Fruit fly (Drosophila melanogaster): ENCODE measurements around the gene CG6333.

CG6333 gene

DNA sequence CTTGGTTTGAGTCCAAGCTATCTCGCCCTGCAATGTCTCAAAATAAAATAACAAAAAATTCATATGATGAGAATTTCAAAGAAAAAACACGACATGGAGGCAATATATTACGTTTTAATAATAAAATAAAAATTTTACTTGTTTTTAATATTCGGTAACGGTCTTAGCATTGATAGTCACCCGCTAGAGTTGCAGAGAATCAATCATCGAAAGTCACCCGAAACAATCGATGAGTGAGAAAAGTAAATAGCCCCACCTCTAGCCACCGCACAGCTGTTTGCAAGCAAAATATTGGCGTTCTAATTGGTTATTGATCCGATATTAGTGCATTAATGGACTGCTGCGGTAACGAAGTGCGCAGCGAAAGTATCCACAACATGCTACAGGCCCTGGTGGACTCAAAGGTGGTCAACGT lies 10.0 kb downstream of the CG6333 start, which contains the start of gene CG34250 (continued):
- peak; percentile 14 for TF ChIP-seq zfh2 (GFP tag; optimal IDR thresholded peaks at IDR 0.05)
- TF ChIP-seq z (GFP tag; IDR thresholded peaks at IDR 0.05), result no peak
- TF ChIP-seq CG8765 (GFP tag; IDR thresholded peaks at IDR 0.05), result no peak
- TF ChIP-seq Hr51 (GFP tag; optimal IDR thresholded peaks at IDR 0.05), result peak; percentile 35 to 55
- 0 out of 2 replicates have a peak, but pooled peaks have one; percentile 33 for TF ChIP-seq CG42726 (GFP tag; IDR thresholded peaks at IDR 0.05; ENCODE audit: partially characterized antibody)
- peak; percentile 15 for TF ChIP-seq Fer3 (tag; optimal IDR thresholded peaks at IDR 0.05)
- TF ChIP-seq kni (GFP tag; optimal IDR thresholded peaks at IDR 0.05), result no peak
- no peak for TF ChIP-seq fd64A (GFP tag; optimal IDR thresholded peaks at IDR 0.05)
- TF ChIP-seq PHDP (tag; optimal IDR thresholded peaks at IDR 0.05), result peak; percentile 26
- TF ChIP-seq CG2678 (tag; optimal IDR thresholded peaks at IDR 0.05), result peak; percentile 15
- TF ChIP-seq sob (GFP tag; IDR thresholded peaks at IDR 0.05), result peak; percentile 62; the same call in 1 of the 2 replicates
- no peak for TF ChIP-seq CG4820 (GFP tag; optimal IDR thresholded peaks at IDR 0.05)
- TF ChIP-seq Adf1 (GFP tag; IDR thresholded peaks at IDR 0.05), result no peak
- TF ChIP-seq Lim3 (GFP tag; IDR thresholded peaks at IDR 0.05), result no peak
- TF ChIP-seq Dbx (GFP tag; IDR thresholded peaks at IDR 0.05), result no peak; the same call in 2 of the 3 replicates
- no peak for TF ChIP-seq CG12219 (GFP tag; optimal IDR thresholded peaks at IDR 0.05)
- no peak for TF ChIP-seq H15 (GFP tag; IDR thresholded peaks at IDR 0.05)
- peak; percentile 37 for TF ChIP-seq CG4854 (GFP tag; optimal IDR thresholded peaks at IDR 0.05)
- TF ChIP-seq kah (GFP tag; optimal IDR thresholded peaks at IDR 0.05), result no peak
- peak; percentile 28; the same call in 1 of the 2 replicates for TF ChIP-seq CG2129 (GFP tag; IDR thresholded peaks at IDR 0.05; ENCODE audit: partially characterized antibody)
- peak; percentile 51 for TF ChIP-seq CG32532 (GFP tag; IDR thresholded peaks at IDR 0.05)
- peak; percentile 28 for TF ChIP-seq CG3838 (GFP tag; optimal IDR thresholded peaks at IDR 0.05)
- TF ChIP-seq maf-S (GFP tag; optimal IDR thresholded peaks at IDR 0.05), result peak; percentile 5
- TF ChIP-seq CG4730 (GFP tag; IDR thresholded peaks at IDR 0.05), result no peak
- TF ChIP-seq tx (GFP tag; optimal IDR thresholded peaks at IDR 0.05), result no peak
- TF ChIP-seq pnt (GFP tag; optimal IDR thresholded peaks at IDR 0.05), result no peak
- TF ChIP-seq cad (GFP tag; optimal IDR thresholded peaks at IDR 0.05), result no peak
- TF ChIP-seq ERR (GFP tag; optimal IDR thresholded peaks at IDR 0.05), result no peak
- TF ChIP-seq Dfd (GFP tag; optimal IDR thresholded peaks at IDR 0.05), result no peak
- TF ChIP-seq nerfin-1 (tag; optimal IDR thresholded peaks at IDR 0.05), result peak; percentile 25
- no peak for TF ChIP-seq ham (GFP tag; IDR thresholded peaks at IDR 0.05)
- peak; percentile 70 for TF ChIP-seq nmo (GFP tag; optimal IDR thresholded peaks at IDR 0.05)
- no peak for TF ChIP-seq CG7963 (GFP tag; IDR thresholded peaks at IDR 0.05; ENCODE audit: partially characterized antibody)
- no peak for TF ChIP-seq trh (GFP tag; optimal IDR thresholded peaks at IDR 0.05)
- peak; percentile 8 for TF ChIP-seq scrt (GFP tag; optimal IDR thresholded peaks at IDR 0.05)
- no peak for TF ChIP-seq yki (optimal IDR thresholded peaks at IDR 0.05)
- no peak for TF ChIP-seq wdn (GFP tag; IDR thresholded peaks at IDR 0.05)
- no peak for TF ChIP-seq CG16863 (GFP tag; optimal IDR thresholded peaks at IDR 0.05)
- no peak for TF ChIP-seq CG8478 (optimal IDR thresholded peaks at IDR 0.05)
- no peak for TF ChIP-seq CG5180 (GFP tag; optimal IDR thresholded peaks at IDR 0.05)
- no peak for TF ChIP-seq gt (GFP tag; IDR thresholded peaks at IDR 0.05)
- no peak for TF ChIP-seq CG6272 (GFP tag; IDR thresholded peaks at IDR 0.05)
- TF ChIP-seq oc (tag; optimal IDR thresholded peaks at IDR 0.05), result no peak
- peak; percentile 53 for TF ChIP-seq CG30020 (tag; optimal IDR thresholded peaks at IDR 0.05)
- no peak for TF ChIP-seq CG17912 (GFP tag; optimal IDR thresholded peaks at IDR 0.05)
- TF ChIP-seq CG1529 (GFP tag; optimal IDR thresholded peaks at IDR 0.05), result no peak
- TF ChIP-seq BEAF-32 (GFP tag; optimal IDR thresholded peaks at IDR 0.05), result peak; percentile 88
- TF ChIP-seq Xbp1 (GFP tag; optimal IDR thresholded peaks at IDR 0.05), result peak; percentile 47
- peak; percentile 5 for TF ChIP-seq CG2202 (tag; optimal IDR thresholded peaks at IDR 0.05)
- no peak for TF ChIP-seq CG17802 (tag; optimal IDR thresholded peaks at IDR 0.05)
- no peak for TF ChIP-seq CG11696 (GFP tag; IDR thresholded peaks at IDR 0.05)
- TF ChIP-seq Camta (GFP tag; optimal IDR thresholded peaks at IDR 0.05), result no peak

Measured in whole organism, embryonic.